Fruit fly (Drosophila melanogaster): ENCODE data around the gene CG2006.

- TF ChIP-seq Pif1A (GFP tag; optimal IDR thresholded peaks at IDR 0.05) (no peak), CG9948 (tag; optimal IDR thresholded peaks at IDR 0.05) (no peak), CG8159 (tag; optimal IDR thresholded peaks at IDR 0.05) (no peak), EcR (GFP tag; optimal IDR thresholded peaks at IDR 0.05) (no peak), rn (GFP tag; IDR thresholded peaks at IDR 0.05) (no peak), CG10348 (GFP tag; IDR thresholded peaks at IDR 0.05) (no peak), fd96Ca (GFP tag; IDR thresholded peaks at IDR 0.05) (no peak), CG13204 (GFP tag; optimal IDR thresholded peaks at IDR 0.05) (no peak), CG4496 (GFP tag; IDR thresholded peaks at IDR 0.05) (no peak)
Measured at dm6 chr3R:29511472-29511871, 22.2 kb downstream of the CG2006 start.
